Worm (Caenorhabditis elegans) whole organism, mixed stage, embryonic: ENCODE measurements around the gene idpa-2.

Experiments used
- M03D4.4 ChIP-seq: sonication (generic microtip); optimal IDR thresholded peaks from 2 replicates; lab custom pipeline; 2017; ENCODE audit warnings: mild to moderate bottlenecking, missing genetic modification characterization, missing compliant biosample characterization
- bed-3 ChIP-seq: fragments of 200-800 bp; sonication (Bioruptor generic); optimal IDR thresholded peaks from 3 replicates; lab custom pipeline; 2018; ENCODE audit warnings: mild to moderate bottlenecking, missing genetic modification characterization, moderate library complexity, missing compliant biosample characterization
- blmp-1 ChIP-seq: fragments of 150-350 bp; optimal IDR thresholded peaks from 2 replicates; lab custom pipeline; 2014; ENCODE audit warnings: missing biosample characterization, missing genetic modification characterization
- ceh-39 ChIP-seq: fragments of 150-350 bp; optimal IDR thresholded peaks from 2 replicates; lab custom pipeline; 2014; ENCODE audit warnings: missing biosample characterization, missing genetic modification characterization
- ceh-43 ChIP-seq: fragments of 200-800 bp; sonication (Bioruptor generic); optimal IDR thresholded peaks from 2 replicates; lab custom pipeline; 2018; ENCODE audit warnings: mild to moderate bottlenecking, missing genetic modification characterization, moderate library complexity, missing compliant biosample characterization
- ceh-83 ChIP-seq: fragments of 200-800 bp; sonication (Bioruptor generic); optimal IDR thresholded peaks from 2 replicates; lab custom pipeline; 2018; ENCODE audit warnings: mild to moderate bottlenecking, missing genetic modification characterization, missing compliant biosample characterization
- ces-1 ChIP-seq: fragments of 150-350 bp; optimal IDR thresholded peaks from 2 replicates; lab custom pipeline; 2014; ENCODE audit warnings: missing biosample characterization, missing genetic modification reagents, missing genetic modification characterization
- cnd-1 ChIP-seq: fragments of 200-800 bp; sonication (Bioruptor generic); optimal IDR thresholded peaks from 2 replicates; lab custom pipeline; 2018; ENCODE audit warnings: mild to moderate bottlenecking, missing genetic modification characterization, missing compliant biosample characterization
- drap-1 ChIP-seq: fragments of 200-800 bp; sonication (Bioruptor generic); optimal IDR thresholded peaks from 3 replicates; lab custom pipeline; 2018; ENCODE audit warnings: mild to moderate bottlenecking, missing genetic modification characterization, missing compliant biosample characterization
- elt-1 ChIP-seq: sonication (generic microtip); optimal IDR thresholded peaks from 2 replicates; lab custom pipeline; 2017; ENCODE audit warnings: missing genetic modification characterization, mild to moderate bottlenecking, missing compliant biosample characterization, antibody characterized with exemption, moderate library complexity, borderline replicate concordance; ENCODE audit not compliant: insufficient read depth
- elt-3 ChIP-seq: fragments of 150-350 bp; optimal IDR thresholded peaks from 2 replicates; lab custom pipeline; 2014; ENCODE audit warnings: missing biosample characterization, missing genetic modification characterization
- flh-1 ChIP-seq: fragments of 200-800 bp; sonication (Bioruptor generic); optimal IDR thresholded peaks from 2 replicates; lab custom pipeline; 2018; ENCODE audit warnings: mild to moderate bottlenecking, missing genetic modification characterization, moderate library complexity, missing compliant biosample characterization
- ham-2 ChIP-seq: fragments of 200-800 bp; sonication (Bioruptor generic); optimal IDR thresholded peaks from 2 replicates; lab custom pipeline; 2018; ENCODE audit warnings: mild to moderate bottlenecking, missing genetic modification characterization, missing compliant biosample characterization
- hlh-1 ChIP-seq: fragments of 150-350 bp; optimal IDR thresholded peaks from 2 replicates; lab custom pipeline; 2014; ENCODE audit warnings: missing biosample characterization, missing genetic modification reagents, missing genetic modification characterization
- lin-13 ChIP-seq: fragments of 150-350 bp; optimal IDR thresholded peaks from 2 replicates; lab custom pipeline; 2014; ENCODE audit warnings: missing biosample characterization, missing genetic modification characterization
- lin-32 ChIP-seq: fragments of 200-800 bp; sonication (Bioruptor generic); optimal IDR thresholded peaks from 2 replicates; lab custom pipeline; 2018; ENCODE audit warnings: mild to moderate bottlenecking, missing genetic modification characterization, missing compliant biosample characterization
- lsy-2 ChIP-seq: fragments of 150-350 bp; optimal IDR thresholded peaks from 2 replicates; lab custom pipeline; 2014; ENCODE audit warnings: missing biosample characterization, missing genetic modification characterization
- mab-5 ChIP-seq: fragments of 150-350 bp; optimal IDR thresholded peaks from 2 replicates; lab custom pipeline; 2014; ENCODE audit warnings: missing biosample characterization, missing genetic modification characterization
- mep-1 ChIP-seq: fragments of 150-350 bp; optimal IDR thresholded peaks from 2 replicates; lab custom pipeline; 2017; ENCODE audit warnings: missing biosample characterization, missing genetic modification reagents, missing genetic modification characterization, inconsistent platforms
- mls-2 ChIP-seq: sonication (generic microtip); optimal IDR thresholded peaks from 2 replicates; lab custom pipeline; 2016; ENCODE audit warnings: mild to moderate bottlenecking, missing genetic modification characterization, moderate library complexity, missing compliant biosample characterization
- nhr-12 ChIP-seq: fragments of 150-350 bp; optimal IDR thresholded peaks from 2 replicates; lab custom pipeline; 2014; ENCODE audit warnings: missing biosample characterization, missing genetic modification characterization
- nhr-2 ChIP-seq: fragments of 150-350 bp; optimal IDR thresholded peaks from 2 replicates; lab custom pipeline; 2014; ENCODE audit warnings: missing biosample characterization, missing genetic modification characterization
- nhr-237 ChIP-seq: fragments of 150-350 bp; optimal IDR thresholded peaks from 2 replicates; lab custom pipeline; 2014; ENCODE audit warnings: missing biosample characterization, missing genetic modification characterization
- nhr-76 ChIP-seq: sonication (generic microtip); optimal IDR thresholded peaks from 2 replicates; lab custom pipeline; 2017; ENCODE audit warnings: missing biosample characterization, missing genetic modification characterization
- pha-4 ChIP-seq: fragments of 150-350 bp; optimal IDR thresholded peaks from 2 replicates; lab custom pipeline; 2018; ENCODE audit warnings: missing biosample characterization, missing genetic modification reagents, missing genetic modification characterization
- sem-2 ChIP-seq: fragments of 200-800 bp; sonication (Bioruptor generic); optimal IDR thresholded peaks from 2 replicates; lab custom pipeline; 2018; ENCODE audit warnings: mild to moderate bottlenecking, missing genetic modification characterization, missing compliant biosample characterization
- snpc-4 ChIP-seq: fragments of 150-350 bp; optimal IDR thresholded peaks from 2 replicates; lab custom pipeline; 2014; ENCODE audit warnings: missing biosample characterization, missing genetic modification characterization
- tbx-8 ChIP-seq: fragments of 200-800 bp; sonication (Bioruptor generic); optimal IDR thresholded peaks from 2 replicates; lab custom pipeline; 2018; ENCODE audit warnings: mild to moderate bottlenecking, missing genetic modification characterization, moderate library complexity, missing compliant biosample characterization
- unc-120 ChIP-seq: sonication (generic microtip); optimal IDR thresholded peaks from 2 replicates; lab custom pipeline; 2017; ENCODE audit warnings: missing genetic modification characterization, missing compliant biosample characterization; ENCODE audit not compliant: poor library complexity, severe bottlenecking
- unc-39 ChIP-seq: fragments of 150-350 bp; optimal IDR thresholded peaks from 2 replicates; lab custom pipeline; 2014; ENCODE audit warnings: missing biosample characterization, missing genetic modification characterization
- unc-62 ChIP-seq: fragments of 150-350 bp; optimal IDR thresholded peaks from 2 replicates; lab custom pipeline; 2014; ENCODE audit warnings: missing biosample characterization, missing genetic modification reagents, missing genetic modification characterization
- zip-8 ChIP-seq: fragments of 150-350 bp; optimal IDR thresholded peaks from 2 replicates; lab custom pipeline; 2014; ENCODE audit warnings: missing biosample characterization, missing genetic modification characterization
- ztf-11 ChIP-seq: fragments of 150-350 bp; optimal IDR thresholded peaks from 2 replicates; lab custom pipeline; 2014; ENCODE audit warnings: missing biosample characterization, missing genetic modification characterization

Gene idpa-2

ce11 chrII:8796391-8796790, 3.9 kb upstream of the idpa-2 start:
- TF ChIP-seq ces-1 (GFP tag; lab: Kevin White, UChicago) = peak; percentile 56
- no peak for TF ChIP-seq lsy-2 (tag; lab: Kevin White, UChicago)
- TF ChIP-seq, all 35 proteins: peak for 1

DNA sequence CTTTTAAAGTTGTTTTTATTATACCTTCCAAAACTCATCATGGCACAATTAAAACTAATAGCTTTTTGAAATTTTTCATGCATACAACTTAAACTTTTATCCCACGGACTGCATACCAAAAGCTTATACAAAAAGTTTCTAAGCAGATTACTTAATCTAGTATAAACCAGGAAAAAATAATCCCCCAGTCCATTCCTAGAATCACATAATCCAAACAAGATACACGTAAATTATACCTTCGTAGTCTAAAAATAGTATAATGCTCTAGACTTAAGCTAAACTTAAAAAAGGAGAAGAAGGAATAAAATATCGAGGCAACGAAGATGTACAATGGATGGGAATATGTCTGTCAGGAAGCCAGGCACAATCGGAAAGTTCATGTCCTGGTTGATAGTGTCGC, 2.7 kb upstream of the idpa-2 start:
- no peak for TF ChIP-seq ztf-11 (tag; lab: Kevin White, UChicago)
- no peak for TF ChIP-seq drap-1 (GFP tag; lab: Kevin White, UChicago)
- no peak for TF ChIP-seq elt-1 (tag; lab: Kevin White, UChicago)
- no peak for TF ChIP-seq mab-5 (tag; lab: Kevin White, UChicago)
- no peak for TF ChIP-seq flh-1 (GFP tag; lab: Kevin White, UChicago)
- TF ChIP-seq snpc-4 (tag; lab: Kevin White, UChicago) = no peak
- TF ChIP-seq ceh-39 = no peak
- TF ChIP-seq blmp-1 (tag; lab: Kevin White, UChicago) = no peak
- TF ChIP-seq nhr-12 (tag; lab: Kevin White, UChicago) = no peak
- no peak for TF ChIP-seq tbx-8 (GFP tag; lab: Kevin White, UChicago)
- TF ChIP-seq ham-2 (GFP tag; lab: Kevin White, UChicago) = no peak
- no peak for TF ChIP-seq lin-13 (tag; lab: Kevin White, UChicago)
- no peak for TF ChIP-seq ces-1 (GFP tag; lab: Kevin White, UChicago)
- TF ChIP-seq nhr-237 (tag; lab: Kevin White, UChicago) = no peak
- TF ChIP-seq nhr-76 (tag; lab: Kevin White, UChicago) = no peak
- no peak for TF ChIP-seq lin-32 (GFP tag; lab: Kevin White, UChicago)
- no peak for TF ChIP-seq hlh-1
- no peak for TF ChIP-seq unc-39 (tag; lab: Kevin White, UChicago)

DNA sequence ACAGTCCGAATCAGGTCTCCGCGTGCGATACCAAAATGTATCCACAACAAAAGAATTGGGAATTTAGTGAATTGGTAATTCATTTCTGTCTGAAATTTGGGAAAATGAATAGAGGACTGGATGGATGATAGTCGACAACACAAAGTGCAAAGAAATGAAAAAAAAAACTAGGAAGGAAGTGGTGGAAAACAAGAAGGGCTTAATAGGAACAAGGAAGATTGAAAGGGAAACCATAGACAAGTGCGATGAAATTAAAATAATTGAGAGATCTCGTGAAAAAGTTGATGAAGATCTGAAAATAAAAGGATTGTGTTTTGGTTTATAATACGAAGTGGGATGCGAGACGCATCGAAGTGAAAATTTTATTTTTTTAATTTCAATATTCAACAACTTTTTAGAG, 1.5 kb upstream of the idpa-2 start, which contains the start of gene F07H5.7:
F07H5.7 (minus strand) TSS at position 101 of the 400 bp plus-strand sequence.
- TF ChIP-seq ces-1 (GFP tag; lab: Kevin White, UChicago) (no peak), pha-4 (tag; lab: Kevin White, UChicago) (no peak), nhr-237 (tag; lab: Kevin White, UChicago) (no peak), M03D4.4 (tag; lab: Kevin White, UChicago) (no peak), ceh-39 (no peak), mls-2 (tag; lab: Kevin White, UChicago) (no peak), flh-1 (GFP tag; lab: Kevin White, UChicago) (no peak), lin-13 (tag; lab: Kevin White, UChicago) (no peak), bed-3 (GFP tag; lab: Kevin White, UChicago) (no peak), elt-1 (tag; lab: Kevin White, UChicago) (no peak), sem-2 (GFP tag; lab: Kevin White, UChicago) (no peak), nhr-12 (tag; lab: Kevin White, UChicago) (no peak), mep-1 (no peak), zip-8 (no peak), nhr-2 (tag; lab: Kevin White, UChicago) (no peak), nhr-76 (tag; lab: Kevin White, UChicago) (no peak), blmp-1 (tag; lab: Kevin White, UChicago) (no peak), unc-120 (tag; lab: Kevin White, UChicago) (no peak), unc-39 (tag; lab: Kevin White, UChicago) (no peak)
- TF ChIP-seq, all 35 proteins: peak for 0

ce11 chrII:8789828-8790558, 2.5 kb downstream of the idpa-2 start, which contains the start of gene F07H5.13:
Gene F07H5.13, plus strand, starts transcription at chrII:8790557.
- TF ChIP-seq snpc-4 (tag; lab: Kevin White, UChicago) (no peak), M03D4.4 (tag; lab: Kevin White, UChicago) (no peak), mls-2 (tag; lab: Kevin White, UChicago) (no peak), cnd-1 (tag; lab: Kevin White, UChicago) (peak; percentile 21), hlh-1 (peak; percentile 61), unc-39 (tag; lab: Kevin White, UChicago) (no peak), ceh-43 (no peak), elt-1 (tag; lab: Kevin White, UChicago) (no peak), elt-3 (tag; lab: Kevin White, UChicago) (no peak), sem-2 (GFP tag; lab: Kevin White, UChicago) (no peak), zip-8 (no peak), tbx-8 (GFP tag; lab: Kevin White, UChicago) (no peak), blmp-1 (tag; lab: Kevin White, UChicago) (peak; percentile 10), nhr-2 (tag; lab: Kevin White, UChicago) (peak; percentile 82), nhr-12 (tag; lab: Kevin White, UChicago) (no peak), lin-32 (GFP tag; lab: Kevin White, UChicago) (no peak), lsy-2 (tag; lab: Kevin White, UChicago) (no peak), unc-62 (peak; percentile 39), ceh-83 (GFP tag; lab: Kevin White, UChicago) (no peak)
